Fruit fly (Drosophila melanogaster): ENCODE data around the gene Mks1.

Mks1 gene

DNA sequence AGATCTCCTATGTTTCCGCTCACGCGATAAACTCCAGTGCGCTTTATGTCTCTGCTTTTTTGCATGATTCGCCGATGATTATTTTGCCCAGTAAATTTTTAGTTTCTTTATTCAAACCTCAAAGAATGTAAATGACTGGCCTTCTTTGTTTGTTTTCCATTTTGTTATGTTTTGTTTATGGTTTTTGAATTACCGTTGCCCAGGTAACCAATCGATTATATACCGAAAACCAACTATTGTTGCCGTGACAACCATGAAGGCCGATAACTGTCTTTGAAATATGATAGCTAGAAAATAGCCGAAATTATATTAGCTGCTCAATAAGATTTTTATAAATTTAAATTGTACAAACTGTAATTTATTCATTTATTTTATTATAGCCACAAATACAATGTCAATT is at the start of gene Mks1:
TSS of gene Mks1 (minus strand) at position 101 of the 400 bp plus-strand sequence.
- no peak for TF ChIP-seq Sox15 (GFP tag; optimal IDR thresholded peaks at IDR 0.05)
- TF ChIP-seq CG11902 (GFP tag; optimal IDR thresholded peaks at IDR 0.05) = no peak
- TF ChIP-seq fd59A (GFP tag; optimal IDR thresholded peaks at IDR 0.05) = no peak

DNA sequence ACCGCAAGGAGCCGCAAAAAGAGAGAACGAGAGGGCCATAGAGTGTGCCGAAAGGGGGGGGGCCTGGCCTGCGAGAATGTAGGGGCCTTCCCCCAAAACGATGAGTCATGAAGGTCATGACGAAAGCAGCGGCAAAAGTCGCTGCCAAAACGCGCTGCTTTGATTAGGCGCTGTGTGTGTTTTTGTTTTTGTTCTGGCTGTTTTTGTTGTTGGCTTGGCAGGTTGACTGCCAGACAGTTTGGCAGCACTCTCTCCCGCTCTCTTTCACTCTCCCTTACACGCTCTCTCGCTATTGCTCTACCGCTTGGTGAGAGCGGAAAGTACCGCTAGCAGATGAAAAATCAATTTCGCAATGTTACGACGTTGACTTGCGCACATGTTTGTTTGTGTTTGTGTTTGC is 49.7 kb upstream of the Mks1 start:
- no peak for TF ChIP-seq fd59A (GFP tag; optimal IDR thresholded peaks at IDR 0.05)
- peak; percentile 16 for TF ChIP-seq Eip78C (GFP tag)

DNA sequence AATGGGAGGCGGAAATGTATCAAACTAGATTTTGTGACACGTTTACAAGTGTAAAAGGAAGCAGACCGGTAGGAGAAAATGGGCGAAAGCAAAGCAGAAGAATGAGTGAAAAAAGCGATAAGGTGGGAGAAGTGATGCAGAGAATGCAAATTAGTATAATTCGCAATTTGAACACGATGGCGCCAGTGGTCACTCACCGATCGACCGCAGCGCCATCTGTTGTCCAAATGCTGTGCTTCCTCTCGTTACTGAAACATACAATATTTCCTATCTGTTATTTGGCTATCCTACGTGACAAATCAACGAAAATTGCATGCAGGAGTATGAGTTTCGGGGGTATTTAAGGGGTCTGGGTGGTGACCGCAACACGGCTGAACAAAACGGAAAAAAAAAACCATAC is 44.4 kb upstream of the Mks1 start:
- TF ChIP-seq CG11294 (GFP tag; IDR thresholded peaks at IDR 0.05) (no peak), salr (GFP tag; optimal IDR thresholded peaks at IDR 0.05) (no peak), CG6854 (GFP tag; optimal IDR thresholded peaks at IDR 0.05) (no peak), Hr39 (GFP tag; optimal IDR thresholded peaks at IDR 0.05) (no peak), CG4318 (GFP tag; optimal IDR thresholded peaks at IDR 0.05) (no peak), CG11762 (GFP tag; optimal IDR thresholded peaks at IDR 0.05; ENCODE audit: insufficient read depth) (no peak), net (GFP tag; optimal IDR thresholded peaks at IDR 0.05) (no peak), CG8119 (GFP tag; IDR thresholded peaks at IDR 0.05) (no peak), eg (GFP tag; IDR thresholded peaks at IDR 0.05) (no peak)

DNA sequence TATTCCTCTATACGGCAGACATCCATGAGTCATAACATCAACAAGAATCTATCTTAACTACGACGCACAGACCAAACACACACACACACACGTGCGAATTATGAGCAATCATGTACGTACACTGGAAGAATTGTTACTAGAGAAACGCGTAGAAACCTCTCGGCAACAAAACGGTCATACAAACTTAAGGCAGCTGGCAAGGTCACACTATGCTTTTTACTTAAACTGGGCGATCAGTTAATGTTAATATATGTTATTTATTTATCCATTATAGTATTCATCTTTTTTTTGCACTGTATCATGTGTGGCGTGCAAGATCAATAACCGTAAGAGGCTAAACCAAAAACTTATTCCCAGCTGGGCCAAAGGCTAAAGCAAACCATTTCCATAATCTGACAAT is 42.8 kb upstream of the Mks1 start:
- no peak for TF ChIP-seq Sox15 (GFP tag; optimal IDR thresholded peaks at IDR 0.05)
- TF ChIP-seq Eip78C (GFP tag) = peak; percentile 15

DNA sequence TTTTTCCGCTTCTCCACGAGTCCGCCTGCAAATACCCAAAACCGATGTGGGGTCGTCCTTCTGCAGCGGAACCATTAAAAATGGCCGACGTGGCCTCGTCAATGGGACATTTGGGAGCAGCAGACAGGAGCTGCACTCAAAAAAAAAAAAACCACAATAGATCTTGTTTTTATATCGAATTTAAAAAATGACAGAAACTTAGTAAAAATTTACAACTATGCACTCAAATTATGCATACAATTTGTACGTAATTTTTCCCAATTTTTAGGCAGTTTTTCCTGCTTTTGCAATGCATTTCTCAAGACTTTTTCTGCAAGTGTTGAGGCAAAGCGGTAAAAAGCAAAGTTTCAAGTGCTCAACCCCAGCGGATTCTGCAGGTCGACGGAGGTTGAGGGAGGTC is 37.2 kb upstream of the Mks1 start:
- TF ChIP-seq svp (GFP tag) (peak; percentile 60), pdm3 (GFP tag; optimal IDR thresholded peaks at IDR 0.05) (peak; percentile 22), Hr4 (GFP tag; optimal IDR thresholded peaks at IDR 0.05) (no peak), Sox102F (GFP tag; optimal IDR thresholded peaks at IDR 0.05) (peak; percentile 4), Lpt (GFP tag; optimal IDR thresholded peaks at IDR 0.05) (no peak), CG8319 (GFP tag; optimal IDR thresholded peaks at IDR 0.05) (no peak), dsx (GFP tag; optimal IDR thresholded peaks at IDR 0.05; ENCODE audit: poor library complexity, severe bottlenecking) (no peak), Eip93F (GFP tag; optimal IDR thresholded peaks at IDR 0.05) (no peak), CG16779 (tag; optimal IDR thresholded peaks at IDR 0.05) (no peak), CG11902 (GFP tag; optimal IDR thresholded peaks at IDR 0.05) (no peak), Eip78C (GFP tag) (peak; percentile 72), fd85E (GFP tag; optimal IDR thresholded peaks at IDR 0.05) (no peak), Blimp-1 (GFP tag; optimal IDR thresholded peaks at IDR 0.05) (no peak), CG6792 (GFP tag; optimal IDR thresholded peaks at IDR 0.05) (peak; percentile 19), fkh (GFP tag; optimal IDR thresholded peaks at IDR 0.05) (no peak), CG10669 (GFP tag; optimal IDR thresholded peaks at IDR 0.05) (peak; percentile 24), CG3032 (tag; optimal IDR thresholded peaks at IDR 0.05) (no peak), cyc (GFP tag; optimal IDR thresholded peaks at IDR 0.05) (peak; percentile 21), CG8632 (GFP tag; optimal IDR thresholded peaks at IDR 0.05) (no peak), Gug (GFP tag; IDR thresholded peaks at IDR 0.05) (no peak), CG9139 (GFP tag; optimal IDR thresholded peaks at IDR 0.05) (no peak), Hr39 (GFP tag; optimal IDR thresholded peaks at IDR 0.05) (peak; percentile 34), Ets21C (GFP tag; optimal IDR thresholded peaks at IDR 0.05) (no peak), CG6854 (GFP tag; optimal IDR thresholded peaks at IDR 0.05) (no peak), esn (GFP tag; optimal IDR thresholded peaks at IDR 0.05) (peak; percentile 46), CG8119 (GFP tag; IDR thresholded peaks at IDR 0.05) (no peak), Sox14 (GFP tag; optimal IDR thresholded peaks at IDR 0.05) (no peak), CG32006 (GFP tag; optimal IDR thresholded peaks at IDR 0.05) (no peak), OdsH (GFP tag; optimal IDR thresholded peaks at IDR 0.05) (peak; percentile 23), Ets96B (tag; optimal IDR thresholded peaks at IDR 0.05) (peak; percentile 12), CG1621 (tag; optimal IDR thresholded peaks at IDR 0.05) (no peak), CG11762 (GFP tag; optimal IDR thresholded peaks at IDR 0.05; ENCODE audit: insufficient read depth) (no peak), topi (GFP tag; optimal IDR thresholded peaks at IDR 0.05) (peak; percentile 28), lz (GFP tag; optimal IDR thresholded peaks at IDR 0.05) (no peak), eg (GFP tag; IDR thresholded peaks at IDR 0.05) (no peak), CG15336 (GFP tag; IDR thresholded peaks at IDR 0.05) (no peak), salr (GFP tag; optimal IDR thresholded peaks at IDR 0.05) (no peak), CG6808 (GFP tag; optimal IDR thresholded peaks at IDR 0.05) (no peak), acj6 (GFP tag; optimal IDR thresholded peaks at IDR 0.05) (no peak)
